Worm (Caenorhabditis elegans) whole organism, L3 larva: ENCODE data around the gene skr-9.

Experiments used
- lin-39 ChIP-seq: fragments of 150-350 bp; optimal IDR thresholded peaks from 2 replicates; lab custom pipeline; 2018; ENCODE audit warnings: missing biosample characterization, missing genetic modification reagents, missing genetic modification characterization
- nfya-1 ChIP-seq: sonication (generic microtip); optimal IDR thresholded peaks from 2 replicates; lab custom pipeline; 2017; ENCODE audit warnings: missing genetic modification characterization, mild to moderate bottlenecking, missing compliant biosample characterization, antibody characterized with exemption, moderate library complexity; ENCODE audit not compliant: insufficient read depth
- skn-1 ChIP-seq: fragments of 150-350 bp; optimal IDR thresholded peaks from 2 replicates; lab custom pipeline; 2014; ENCODE audit warnings: missing biosample characterization, missing genetic modification characterization

DNA sequence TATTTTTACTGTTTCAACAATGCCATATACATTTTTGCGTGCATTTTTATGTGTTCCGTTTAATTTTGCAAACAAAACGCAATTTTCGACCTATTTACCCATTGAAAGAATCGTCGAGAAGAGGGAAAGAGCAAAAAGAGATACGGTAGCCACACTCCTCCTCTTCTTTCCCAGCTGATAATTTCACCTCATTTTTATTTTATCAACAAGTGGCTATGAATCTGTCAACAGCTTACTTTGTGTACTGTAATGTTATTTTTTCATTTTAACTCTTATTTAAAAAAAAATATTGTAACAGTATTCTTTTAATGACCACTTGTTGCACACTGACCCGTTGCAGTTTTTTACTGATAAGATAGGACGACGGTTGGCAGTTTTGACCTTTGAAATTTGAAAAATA is 11.6 kb downstream of the skr-9 start:
- TF ChIP-seq skn-1 (no peak), lin-39 (tag; lab: Kevin White, UChicago) (no peak), nfya-1 (tag; lab: Kevin White, UChicago) (no peak)
